Fruit fly (Drosophila melanogaster): ENCODE measurements around the gene CG9459.

CG9459 gene

dm6 chr3R:9800644-9801330 lies 17.4 kb downstream of the CG9459 start, which contains the start of the genes CG9467 and CG8526 (continued):
- TF ChIP-seq CG16813 (GFP tag; IDR thresholded peaks at IDR 0.05; ENCODE audit: partially characterized antibody) (peak; percentile 81), nom (GFP tag; optimal IDR thresholded peaks at IDR 0.05) (no peak), Lim3 (GFP tag; IDR thresholded peaks at IDR 0.05) (no peak), Opbp (GFP tag; IDR thresholded peaks at IDR 0.05; ENCODE audit: partially characterized antibody) (peak; percentile 35; the same call in 1 of the 3 replicates), CG11696 (GFP tag; IDR thresholded peaks at IDR 0.05) (no peak), HLHmδ (GFP tag; optimal IDR thresholded peaks at IDR 0.05) (no peak), CG3995 (GFP tag; optimal IDR thresholded peaks at IDR 0.05) (peak; percentile 99), Hsf (GFP tag; optimal IDR thresholded peaks at IDR 0.05) (peak; percentile 60), CG3726 (GFP tag; IDR thresholded peaks at IDR 0.05) (no peak; the same call in 2 of the 3 replicates), CG6765 (GFP tag; optimal IDR thresholded peaks at IDR 0.05) (peak; percentile 2), salm (tag; optimal IDR thresholded peaks at IDR 0.05) (peak; percentile 4), MBD-R2 (GFP tag; IDR thresholded peaks at IDR 0.05) (peak; percentile 57), toy (GFP tag; IDR thresholded peaks at IDR 0.05) (no peak), ase (GFP tag; IDR thresholded peaks at IDR 0.05) (0 out of 3 replicates have a peak, but pooled peaks have one; percentile 51), CG2889 (GFP tag; IDR thresholded peaks at IDR 0.05) (peak; percentile 69; the same call in 2 of the 3 replicates), CG16863 (GFP tag; optimal IDR thresholded peaks at IDR 0.05) (no peak), Sox102F (GFP tag; optimal IDR thresholded peaks at IDR 0.05) (no peak), H15 (GFP tag; IDR thresholded peaks at IDR 0.05) (peak; percentile 27; the same call in 1 of the 3 replicates), CG6813 (GFP tag; optimal IDR thresholded peaks at IDR 0.05) (no peak), CG9215 (GFP tag; IDR thresholded peaks at IDR 0.05) (peak; percentile 78), Oaz (GFP tag; IDR thresholded peaks at IDR 0.05) (no peak), dmrt11E (tag; optimal IDR thresholded peaks at IDR 0.05) (peak; percentile 71), sim (GFP tag; IDR thresholded peaks at IDR 0.05) (no peak), CG13287 (GFP tag; IDR thresholded peaks at IDR 0.05; ENCODE audit: partially characterized antibody) (peak; percentile 84), maf-S (GFP tag; optimal IDR thresholded peaks at IDR 0.05) (peak; percentile 2), pum (GFP tag; optimal IDR thresholded peaks at IDR 0.05) (peak; percentile 15), run (tag; optimal IDR thresholded peaks at IDR 0.05) (no peak), Atf-2 (GFP tag; optimal IDR thresholded peaks at IDR 0.05) (no peak), CG17829 (tag; optimal IDR thresholded peaks at IDR 0.05) (peak; percentile 78), pb (GFP tag; optimal IDR thresholded peaks at IDR 0.05) (no peak), CHES-1-like (GFP tag; optimal IDR thresholded peaks at IDR 0.05) (no peak), CG7786 (GFP tag; optimal IDR thresholded peaks at IDR 0.05) (no peak), CG9932 (GFP tag; IDR thresholded peaks at IDR 0.05) (peak; percentile 86), inv (GFP tag; IDR thresholded peaks at IDR 0.05; ENCODE audit: partially characterized antibody) (peak; percentile 73), CG11695 (GFP tag; IDR thresholded peaks at IDR 0.05) (peak; percentile 23; the same call in 1 of the 3 replicates), CG12155 (GFP tag; optimal IDR thresholded peaks at IDR 0.05) (peak; percentile 59), CG15696 (tag; optimal IDR thresholded peaks at IDR 0.05) (peak; percentile 77), shn (GFP tag; optimal IDR thresholded peaks at IDR 0.05) (no peak), CG7745 (tag; optimal IDR thresholded peaks at IDR 0.05) (no peak), CG32532 (GFP tag; IDR thresholded peaks at IDR 0.05) (peak; percentile 69), CG2120 (GFP tag; optimal IDR thresholded peaks at IDR 0.05) (peak; percentile 74), H2.0 (GFP tag; IDR thresholded peaks at IDR 0.05) (peak; percentile 50), CG13123 (GFP tag; optimal IDR thresholded peaks at IDR 0.05) (no peak), ash1 (GFP tag; optimal IDR thresholded peaks at IDR 0.05) (no peak), caup (GFP tag; optimal IDR thresholded peaks at IDR 0.05; ENCODE audit: severe bottlenecking) (peak; percentile 49), CG17568 (GFP tag; optimal IDR thresholded peaks at IDR 0.05) (no peak), CG5245 (GFP tag; optimal IDR thresholded peaks at IDR 0.05) (peak; percentile 34), Dll (GFP tag; IDR thresholded peaks at IDR 0.05; ENCODE audit: partially characterized antibody) (peak; percentile 88), CG8359 (GFP tag; optimal IDR thresholded peaks at IDR 0.05; ENCODE audit: borderline replicate concordance) (no peak)

Measured in whole organism, embryonic.